Fruit fly (Drosophila melanogaster) whole organism, wandering third instar larva: ENCODE measurements around the gene f.

ENCODE experiments used
- Abd-B ChIP-seq: fragments of >200 bp; optimal IDR thresholded peaks from 2 replicates; lab custom pipeline; 2017; ENCODE audit warnings: missing biosample characterization, missing genetic modification characterization
- CG32264 ChIP-seq: fragments of 200-800 bp; sonication (Bioruptor generic); optimal IDR thresholded peaks from 2 replicates; lab custom pipeline; 2016; ENCODE audit warnings: missing biosample characterization, missing genetic modification characterization
- Dfd ChIP-seq: fragments of >200 bp; optimal IDR thresholded peaks from 2 replicates; lab custom pipeline; 2017; ENCODE audit warnings: missing biosample characterization, missing genetic modification characterization
- HLH106 ChIP-seq: fragments of 200-800 bp; optimal IDR thresholded peaks from 3 replicates; lab custom pipeline; 2019; ENCODE audit warnings: missing biosample characterization, mild to moderate bottlenecking, missing genetic modification characterization, moderate library complexity
- Hr78 ChIP-seq: fragments of >200 bp; optimal IDR thresholded peaks from 2 replicates; lab custom pipeline; 2017; ENCODE audit warnings: missing biosample characterization, missing genetic modification characterization
- Myc ChIP-seq: fragments of >200 bp; optimal IDR thresholded peaks from 2 replicates; lab custom pipeline; 2017
- N ChIP-seq: fragments of >200 bp; optimal IDR thresholded peaks from 2 replicates; lab custom pipeline; 2018; ENCODE audit warnings: missing biosample characterization, missing external identifiers, missing genetic modification characterization
- OdsH ChIP-seq: fragments of 200-800 bp; sonication (Bioruptor generic); optimal IDR thresholded peaks from 2 replicates; lab custom pipeline; 2016; ENCODE audit warnings: missing biosample characterization, mild to moderate bottlenecking, missing genetic modification characterization
- Vsx2 ChIP-seq: fragments of 200-300, 225-300 bp; sonication (Bioruptor generic); optimal IDR thresholded peaks from 2 replicates; lab custom pipeline; 2018; ENCODE audit warnings: missing biosample characterization, missing genetic modification characterization; ENCODE audit not compliant: partially characterized antibody
- lola ChIP-seq: fragments of >200 bp; optimal IDR thresholded peaks from 2 replicates; lab custom pipeline; 2017; ENCODE audit warnings: missing biosample characterization, missing genetic modification characterization
- sage ChIP-seq: fragments of 200-800 bp; sonication (Bioruptor generic); optimal IDR thresholded peaks from 2 replicates; lab custom pipeline; 2016; ENCODE audit warnings: missing biosample characterization, mild to moderate bottlenecking, missing genetic modification characterization
- sv ChIP-seq: fragments of 200-800 bp; sonication (Bioruptor generic); optimal IDR thresholded peaks from 3 replicates; lab custom pipeline; 2016; ENCODE audit warnings: missing biosample characterization, missing genetic modification characterization

DNA sequence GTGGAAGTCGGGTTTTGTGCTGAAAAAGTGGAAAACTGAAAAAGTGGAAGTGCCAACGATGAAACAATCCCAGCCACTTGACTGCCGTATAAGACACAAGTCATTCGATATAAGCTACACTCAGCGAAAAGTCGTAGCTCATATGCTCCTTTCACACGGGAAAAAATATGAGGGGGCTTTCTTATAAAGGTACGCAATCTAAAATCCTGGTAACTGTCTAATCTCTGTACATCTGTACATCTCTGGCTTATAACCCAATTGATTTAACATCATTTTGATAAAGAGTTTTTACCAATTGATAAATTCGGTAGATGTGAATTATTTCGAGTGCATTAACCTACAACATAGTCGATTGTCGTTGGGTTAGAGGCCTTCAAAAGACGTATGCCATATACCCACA lies 42.1 kb downstream of the f start:
- no peak for TF ChIP-seq Dfd
- TF ChIP-seq CG32264 (GFP tag; lab: Kevin White, UChicago), result no peak
- no peak for TF ChIP-seq OdsH
- TF ChIP-seq Vsx2 (GFP tag; lab: Kevin White, UChicago), result no peak
- no peak for TF ChIP-seq sv (GFP tag; lab: Kevin White, UChicago)
- TF ChIP-seq N (GFP tag; lab: Kevin White, UChicago), result no peak
- TF ChIP-seq sage (GFP tag; lab: Kevin White, UChicago), result no peak
- no peak for TF ChIP-seq lola (GFP tag; lab: Kevin White, UChicago)
- TF ChIP-seq Myc (lab: Kevin White, UChicago), result no peak
- no peak for TF ChIP-seq Hr78
- no peak for TF ChIP-seq Abd-B (GFP tag; lab: Kevin White, UChicago)
- no peak for TF ChIP-seq HLH106 (tag; lab: Kevin White, UChicago)
